Worm (Caenorhabditis elegans) whole organism, L1 larva: ENCODE data around the gene sumv-1.

ENCODE experiments used
- Y116A8C.19 ChIP-seq: sonication (generic microtip); optimal IDR thresholded peaks from 2 replicates; lab custom pipeline; 2016; ENCODE audit warnings: missing compliant biosample characterization, missing genetic modification characterization, borderline replicate concordance
- aha-1 ChIP-seq: fragments of 150-350 bp; optimal IDR thresholded peaks from 2 replicates; lab custom pipeline; 2014; ENCODE audit warnings: missing biosample characterization, missing genetic modification characterization
- alr-1 ChIP-seq: fragments of 200-800 bp; sonication (Bioruptor generic); optimal IDR thresholded peaks from 2 replicates; lab custom pipeline; 2018; ENCODE audit warnings: borderline replicate concordance, mild to moderate bottlenecking, missing genetic modification characterization, missing compliant biosample characterization
- aly-2 ChIP-seq: fragments of 150-350 bp; optimal IDR thresholded peaks from 2 replicates; lab custom pipeline; 2014; ENCODE audit warnings: missing biosample characterization, missing genetic modification characterization
- blmp-1 ChIP-seq: fragments of 150-350 bp; optimal IDR thresholded peaks from 2 replicates; lab custom pipeline; 2014; ENCODE audit warnings: missing biosample characterization, missing genetic modification characterization
- ceh-63 ChIP-seq: fragments of 200-800 bp; sonication (Bioruptor generic); optimal IDR thresholded peaks from 2 replicates; lab custom pipeline; 2018; ENCODE audit warnings: mild to moderate bottlenecking, missing genetic modification characterization, missing compliant biosample characterization
- ceh-8 ChIP-seq: fragments of 200-800 bp; sonication (Bioruptor generic); optimal IDR thresholded peaks from 2 replicates; lab custom pipeline; 2018; ENCODE audit warnings: mild to moderate bottlenecking, missing genetic modification characterization, moderate library complexity, missing compliant biosample characterization
- ceh-88 ChIP-seq: fragments of 200-800 bp; sonication (Bioruptor generic); IDR thresholded peaks from 2 replicates; pipeline ENCODE4 v1.3.6; 2022; ENCODE audit warnings: missing genetic modification characterization, missing compliant biosample characterization
- ceh-90 ChIP-seq: sonication (generic microtip); optimal IDR thresholded peaks from 2 replicates; lab custom pipeline; 2016; ENCODE audit warnings: missing genetic modification characterization, missing compliant biosample characterization
- dpl-1 ChIP-seq, 3 experiments: fragments of 150-350 bp in 2 of 3; sonication (generic microtip) in 1 of 3; optimal IDR thresholded peaks; 2 replicates each; lab custom pipeline; 2014 to 2017; ENCODE audit warnings: missing biosample characterization in 3 of 3, missing genetic modification characterization in 3 of 3, missing genetic modification reagents in 3 of 3
- egl-13 ChIP-seq: sonication (generic microtip); optimal IDR thresholded peaks from 2 replicates; lab custom pipeline; 2016; ENCODE audit warnings: missing genotype, missing genetic modification reagents, missing genetic modification characterization, missing compliant biosample characterization
- elt-3 ChIP-seq, 6 experiments: fragments of 150-350 bp in 1 of 6; sonication (generic microtip); optimal IDR thresholded peaks; 2 replicates each; lab custom pipeline; 2017 to 2018; ENCODE audit warnings: missing biosample characterization in 6 of 6, missing genetic modification characterization in 6 of 6, inconsistent platforms in 1 of 6
- ets-5 ChIP-seq: fragments of 200-800 bp; sonication (Bioruptor generic); IDR thresholded peaks from 2 replicates; pipeline ENCODE4 v1.3.6; 2022; ENCODE audit warnings: missing genetic modification characterization, missing compliant biosample characterization
- fkh-4 ChIP-seq: sonication (generic microtip); optimal IDR thresholded peaks from 2 replicates; lab custom pipeline; 2016; ENCODE audit warnings: missing compliant biosample characterization, missing genetic modification characterization, borderline replicate concordance
- fkh-8 ChIP-seq: sonication (generic microtip); optimal IDR thresholded peaks from 2 replicates; lab custom pipeline; 2016; ENCODE audit warnings: mild to moderate bottlenecking, missing genetic modification characterization, missing compliant biosample characterization
- hlh-17 ChIP-seq: fragments of 200-800 bp; sonication (Bioruptor generic); optimal IDR thresholded peaks from 2 replicates; lab custom pipeline; 2018; ENCODE audit warnings: missing genetic modification characterization, mild to moderate bottlenecking, missing compliant biosample characterization, moderate library complexity, borderline replicate concordance
- hpl-2 ChIP-seq: fragments of 150-350 bp; optimal IDR thresholded peaks from 2 replicates; lab custom pipeline; 2014; ENCODE audit warnings: missing biosample characterization, missing genetic modification reagents, missing genetic modification characterization
- lin-35 ChIP-seq, 2 experiments: fragments of 150-350 bp; optimal IDR thresholded peaks; 2 replicates each; lab custom pipeline; 2014; ENCODE audit warnings: missing biosample characterization in 2 of 2, missing genetic modification characterization in 2 of 2, missing genetic modification reagents in 2 of 2
- lin-39 ChIP-seq: fragments of 150-350 bp; optimal IDR thresholded peaks from 2 replicates; lab custom pipeline; 2014; ENCODE audit warnings: missing biosample characterization, missing genetic modification reagents, missing genetic modification characterization
- lsy-2 ChIP-seq, 2 experiments: fragments of 150-350 bp; optimal IDR thresholded peaks; 2 replicates each; lab custom pipeline; 2014; ENCODE audit warnings: missing biosample characterization in 2 of 2, missing genetic modification characterization in 2 of 2
- nhr-12 ChIP-seq: sonication (generic microtip); optimal IDR thresholded peaks from 2 replicates; lab custom pipeline; 2017; ENCODE audit warnings: missing biosample characterization, missing genetic modification characterization
- nhr-19 ChIP-seq: fragments of 200-800 bp; sonication (Bioruptor generic); conservative IDR thresholded peaks from 2 replicates; pipeline ENCODE4 v1.3.6; 2022; ENCODE audit warnings: missing genetic modification characterization, missing compliant biosample characterization
- nhr-237 ChIP-seq: fragments of 150-350 bp; optimal IDR thresholded peaks from 2 replicates; lab custom pipeline; 2014; ENCODE audit warnings: missing biosample characterization, missing genetic modification characterization
- nhr-28 ChIP-seq: fragments of 150-350 bp; optimal IDR thresholded peaks from 2 replicates; lab custom pipeline; 2014; ENCODE audit warnings: missing biosample characterization, missing genetic modification characterization
- nhr-47 ChIP-seq: sonication (generic microtip); optimal IDR thresholded peaks from 2 replicates; lab custom pipeline; 2016; ENCODE audit warnings: mild to moderate bottlenecking, missing genetic modification characterization, moderate library complexity, missing compliant biosample characterization
- nhr-71 ChIP-seq: sonication (generic microtip); optimal IDR thresholded peaks from 2 replicates; lab custom pipeline; 2016; ENCODE audit warnings: mild to moderate bottlenecking, missing genetic modification characterization, moderate library complexity, missing compliant biosample characterization
- nhr-76 ChIP-seq: sonication (generic microtip); optimal IDR thresholded peaks from 2 replicates; lab custom pipeline; 2017; ENCODE audit warnings: missing biosample characterization, missing genetic modification characterization
- nhr-90 ChIP-seq: sonication (generic microtip); optimal IDR thresholded peaks from 2 replicates; lab custom pipeline; 2016; ENCODE audit warnings: mild to moderate bottlenecking, missing genetic modification characterization, missing compliant biosample characterization; ENCODE audit not compliant: poor library complexity
- pax-3 ChIP-seq: fragments of 200-800 bp; sonication (Bioruptor generic); optimal IDR thresholded peaks from 2 replicates; lab custom pipeline; 2018; ENCODE audit warnings: mild to moderate bottlenecking, missing genetic modification characterization, moderate library complexity, missing compliant biosample characterization
- rnt-1 ChIP-seq: sonication (generic microtip); optimal IDR thresholded peaks from 2 replicates; lab custom pipeline; 2016; ENCODE audit warnings: mild to moderate bottlenecking, missing genetic modification characterization, moderate library complexity, missing compliant biosample characterization
- skn-1 ChIP-seq: fragments of 150-350 bp; optimal IDR thresholded peaks from 2 replicates; lab custom pipeline; 2014; ENCODE audit warnings: missing biosample characterization, missing genetic modification characterization
- snu-23 ChIP-seq: sonication (generic microtip); optimal IDR thresholded peaks from 2 replicates; lab custom pipeline; 2016; ENCODE audit warnings: missing genetic modification characterization, missing compliant biosample characterization
- swsn-7 ChIP-seq: sonication (generic microtip); optimal IDR thresholded peaks from 2 replicates; lab custom pipeline; 2016; ENCODE audit warnings: missing genetic modification characterization, missing compliant biosample characterization
- unc-30 ChIP-seq: sonication (generic microtip); optimal IDR thresholded peaks from 2 replicates; lab custom pipeline; 2017; ENCODE audit warnings: missing biosample characterization, missing genetic modification characterization
- unc-62 ChIP-seq: fragments of 150-350 bp; optimal IDR thresholded peaks from 2 replicates; lab custom pipeline; 2014; ENCODE audit warnings: missing biosample characterization, missing genetic modification reagents, missing genetic modification characterization
- vab-15 ChIP-seq: sonication (generic microtip); optimal IDR thresholded peaks from 2 replicates; lab custom pipeline; 2017; ENCODE audit warnings: missing genotype, mild to moderate bottlenecking, missing genetic modification characterization, missing compliant biosample characterization
- xbp-1 ChIP-seq: sonication (generic microtip); optimal IDR thresholded peaks from 2 replicates; lab custom pipeline; 2016; ENCODE audit warnings: missing genetic modification characterization, missing compliant biosample characterization

Gene sumv-1

DNA sequence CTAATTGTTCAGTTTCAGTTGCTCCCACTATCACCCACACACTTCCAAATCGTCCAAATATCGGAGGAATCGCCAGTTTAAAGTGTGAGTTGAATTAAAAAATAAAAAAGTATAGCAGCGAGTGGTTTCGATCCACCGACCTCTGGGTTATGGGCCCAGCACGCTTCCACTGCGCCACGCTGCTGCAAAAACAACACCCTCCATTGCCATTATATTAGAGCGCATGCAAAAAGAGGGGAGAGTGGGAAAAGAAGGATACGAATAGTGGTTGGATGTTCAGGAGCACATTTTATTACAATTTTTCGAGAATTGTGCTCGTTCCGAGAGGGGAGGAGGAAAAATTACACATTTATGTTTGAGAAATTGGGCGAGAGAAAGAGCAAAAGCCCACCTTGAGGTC lies 40.9 kb upstream of the sumv-1 start (continued):
- TF ChIP-seq fkh-8 (tag; lab: Kevin White, UChicago): peak; percentile 28
- peak; percentile 81 for TF ChIP-seq nhr-19
- TF ChIP-seq rnt-1 (tag; lab: Kevin White, UChicago): peak; percentile 81
- peak in 1 of 6 experiments; percentile 8 for TF ChIP-seq elt-3 (tag; optimal IDR thresholded peaks at IDR 0.05; lab: Kevin White, UChicago)
- peak; percentile 39 for TF ChIP-seq ceh-63 (GFP tag; lab: Kevin White, UChicago)
- TF ChIP-seq xbp-1 (tag; lab: Kevin White, UChicago): peak; percentile 57
- no peak for TF ChIP-seq ceh-90 (tag; lab: Kevin White, UChicago)
- no peak for TF ChIP-seq unc-62 (GFP tag; lab: Kevin White, UChicago)
- TF ChIP-seq aha-1: no peak
- peak; percentile 55 to 63 for TF ChIP-seq lsy-2 (tag; optimal IDR thresholded peaks at IDR 0.05; lab: Kevin White, UChicago)
- TF ChIP-seq hlh-17 (GFP tag; lab: Kevin White, UChicago): no peak
- peak; percentile 43 for TF ChIP-seq lin-39 (tag; lab: Kevin White, UChicago)
- no peak for TF ChIP-seq egl-13 (tag; lab: Kevin White, UChicago)
- TF ChIP-seq dpl-1 (GFP tag; optimal IDR thresholded peaks at IDR 0.05; lab: Kevin White, UChicago): peak; percentile 12 to 43 (median 26)
- TF ChIP-seq pax-3: no peak
- peak; percentile 31 for TF ChIP-seq ceh-8 (GFP tag; lab: Kevin White, UChicago)
- peak; percentile 65 for TF ChIP-seq swsn-7
- TF ChIP-seq nhr-71 (tag; lab: Kevin White, UChicago): peak; percentile 83
- peak; percentile 74 for TF ChIP-seq nhr-47 (tag; lab: Kevin White, UChicago)

DNA sequence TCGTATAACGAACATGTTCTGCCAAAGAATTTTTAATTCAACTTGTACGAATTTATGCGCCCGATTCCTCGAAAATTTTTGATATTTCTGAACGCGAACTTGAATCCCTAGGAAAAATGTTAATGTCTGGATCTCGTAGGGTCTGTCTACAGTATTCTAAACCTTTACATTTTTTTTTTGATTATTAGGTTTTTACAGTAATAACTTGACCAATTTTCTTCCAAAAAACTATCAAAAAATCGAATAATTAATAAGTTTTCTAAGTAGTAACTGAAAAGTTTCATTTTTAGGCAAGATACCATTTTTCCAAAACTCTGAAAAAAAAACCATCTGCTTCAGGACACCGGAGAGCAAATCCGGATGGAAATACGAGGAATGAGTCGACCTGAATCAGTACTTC lies 40.3 kb upstream of the sumv-1 start:
- TF ChIP-seq nhr-90 (tag; lab: Kevin White, UChicago) (no peak), dpl-1 (GFP tag; optimal IDR thresholded peaks at IDR 0.05; lab: Kevin White, UChicago) (no peak), snu-23 (GFP tag; lab: Kevin White, UChicago) (no peak), rnt-1 (tag; lab: Kevin White, UChicago) (no peak), nhr-76 (no peak)

DNA sequence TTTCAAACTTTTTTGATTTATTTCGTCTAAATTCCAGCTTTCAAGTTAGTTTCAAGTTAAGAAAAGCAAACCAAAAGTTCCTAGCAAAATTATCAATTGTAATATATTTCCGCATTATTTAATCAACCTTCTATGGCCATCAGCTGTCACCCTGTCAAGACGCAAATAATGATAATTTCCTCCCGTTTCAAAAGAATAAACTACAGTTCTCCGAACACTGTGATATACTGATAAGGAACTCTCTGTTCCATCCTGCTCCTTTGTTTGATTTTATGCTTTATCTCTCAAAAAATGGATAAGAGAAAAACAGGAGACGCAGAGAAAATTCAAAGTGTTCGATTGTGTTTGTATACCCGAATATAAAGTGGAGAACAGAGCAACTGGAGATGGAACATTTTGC lies 37.3 kb upstream of the sumv-1 start:
- TF ChIP-seq aha-1 (no peak), dpl-1 (GFP tag; optimal IDR thresholded peaks at IDR 0.05; lab: Kevin White, UChicago) (no peak), nhr-28 (no peak), xbp-1 (tag; lab: Kevin White, UChicago) (no peak), hpl-2 (GFP tag; lab: Kevin White, UChicago) (no peak), lin-35 (GFP tag; optimal IDR thresholded peaks at IDR 0.05; lab: Kevin White, UChicago) (no peak), nhr-19 (no peak), alr-1 (tag; lab: Kevin White, UChicago) (no peak), ceh-88 (GFP tag; lab: Robert Waterston, UW) (no peak)

DNA sequence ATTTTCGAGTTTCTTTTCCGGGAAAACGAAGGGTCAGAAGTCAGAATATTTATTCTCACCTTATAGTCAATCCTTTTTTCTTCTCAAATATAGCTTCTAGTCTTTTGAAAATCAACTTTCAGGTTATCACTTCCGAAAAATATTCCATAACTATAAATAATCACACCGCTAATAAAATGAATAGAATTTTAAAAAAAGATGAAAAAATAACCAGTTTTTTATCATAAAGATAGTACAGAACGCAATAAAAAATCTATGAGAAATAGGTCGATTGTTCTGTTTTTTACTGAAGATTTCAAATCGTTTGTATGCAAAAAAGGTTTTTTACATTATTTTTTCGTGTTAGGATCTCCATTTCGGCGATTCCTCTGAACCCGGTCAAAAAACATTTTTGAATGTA lies 36.2 kb upstream of the sumv-1 start:
- no peak for TF ChIP-seq blmp-1 (tag; lab: Kevin White, UChicago)
- TF ChIP-seq nhr-71 (tag; lab: Kevin White, UChicago): no peak
- no peak for TF ChIP-seq Y116A8C.19 (tag; lab: Kevin White, UChicago)
- TF ChIP-seq nhr-90 (tag; lab: Kevin White, UChicago): no peak
- TF ChIP-seq nhr-12 (tag; lab: Kevin White, UChicago): no peak
- no peak for TF ChIP-seq skn-1 (tag; lab: Kevin White, UChicago)
- TF ChIP-seq unc-30 (tag; lab: Kevin White, UChicago): no peak
- TF ChIP-seq elt-3 (tag; optimal IDR thresholded peaks at IDR 0.05; lab: Kevin White, UChicago): no peak
- no peak for TF ChIP-seq aly-2
- TF ChIP-seq ceh-88 (GFP tag; lab: Robert Waterston, UW): no peak
- no peak for TF ChIP-seq nhr-237 (tag; lab: Kevin White, UChicago)
- TF ChIP-seq lin-35 (GFP tag; optimal IDR thresholded peaks at IDR 0.05; lab: Kevin White, UChicago): no peak
- no peak for TF ChIP-seq vab-15 (tag; lab: Kevin White, UChicago)
- no peak for TF ChIP-seq ets-5 (GFP tag; lab: Robert Waterston, UW)
- TF ChIP-seq fkh-4 (tag; lab: Kevin White, UChicago): no peak
